Worm (Caenorhabditis elegans): Measurements from ENCODE around the gene Y51A2D.8.

ce11 chrV:18560188-18560587 is 6.5 kb upstream of the Y51A2D.8 start, which contains the start of gene ttr-26:
- TF ChIP-seq blmp-1 (tag; optimal IDR thresholded peaks at IDR 0.05; ENCODE audit: insufficient read depth) (no peak), elt-3 (tag; optimal IDR thresholded peaks at IDR 0.05) (no peak), egl-27 (tag; optimal IDR thresholded peaks at IDR 0.05) (no peak), ama-1 (optimal IDR thresholded peaks at IDR 0.05) (no peak), nhr-77 (tag; optimal IDR thresholded peaks at IDR 0.05) (no peak), nhr-237 (tag; optimal IDR thresholded peaks at IDR 0.05) (no peak), snpc-4 (tag; optimal IDR thresholded peaks at IDR 0.05) (no peak), unc-62 (GFP tag; optimal IDR thresholded peaks at IDR 0.05) (no peak)
